Fruit fly (Drosophila melanogaster): ENCODE data around the gene Diap1.

Gene Diap1

dm6 chr3L:16021064-16021683 is 29.7 kb downstream of the Diap1 start (continued):
- TF ChIP-seq phol (tag; optimal IDR thresholded peaks at IDR 0.05), result peak; percentile 76
- peak; percentile 6 for TF ChIP-seq CG17385 (GFP tag; optimal IDR thresholded peaks at IDR 0.05)
- peak; percentile 70 for TF ChIP-seq CG17361 (GFP tag; IDR thresholded peaks at IDR 0.05)
- TF ChIP-seq CG18599 (GFP tag; optimal IDR thresholded peaks at IDR 0.05), result no peak
- TF ChIP-seq ab (GFP tag; optimal IDR thresholded peaks at IDR 0.05), result no peak
- TF ChIP-seq Antp (GFP tag; optimal IDR thresholded peaks at IDR 0.05), result peak; percentile 42
- TF ChIP-seq CG17829 (tag; optimal IDR thresholded peaks at IDR 0.05), result peak; percentile 81
- peak; percentile 32 for TF ChIP-seq Elba2 (GFP tag; optimal IDR thresholded peaks at IDR 0.05)
- TF ChIP-seq jumu (GFP tag; optimal IDR thresholded peaks at IDR 0.05), result peak; percentile 29
- no peak for TF ChIP-seq gcm2 (GFP tag; optimal IDR thresholded peaks at IDR 0.05)
- no peak for TF ChIP-seq sob (GFP tag; IDR thresholded peaks at IDR 0.05)
- TF ChIP-seq pho (GFP tag; optimal IDR thresholded peaks at IDR 0.05), result no peak
- peak; percentile 21 for TF ChIP-seq Hr3 (GFP tag; optimal IDR thresholded peaks at IDR 0.05)
- TF ChIP-seq lbe (GFP tag; optimal IDR thresholded peaks at IDR 0.05), result no peak
- TF ChIP-seq CG8765 (GFP tag; IDR thresholded peaks at IDR 0.05), result peak; percentile 84
- TF ChIP-seq HLH4C (GFP tag; IDR thresholded peaks at IDR 0.05; ENCODE audit: partially characterized antibody), result no peak
- TF ChIP-seq CG10321 (GFP tag; IDR thresholded peaks at IDR 0.05), result no peak
- no peak for TF ChIP-seq bowl (GFP tag; IDR thresholded peaks at IDR 0.05)
- TF ChIP-seq dpn (GFP tag; optimal IDR thresholded peaks at IDR 0.05), result peak; percentile 26 to 32
- no peak for TF ChIP-seq caup (GFP tag; optimal IDR thresholded peaks at IDR 0.05; ENCODE audit: severe bottlenecking)
- peak; percentile 63 for TF ChIP-seq CG17328 (GFP tag; IDR thresholded peaks at IDR 0.05)
- TF ChIP-seq wdn (GFP tag; IDR thresholded peaks at IDR 0.05), result no peak
- no peak for TF ChIP-seq wek (GFP tag; optimal IDR thresholded peaks at IDR 0.05)
- peak; percentile 47 for TF ChIP-seq Xbp1 (GFP tag; optimal IDR thresholded peaks at IDR 0.05)
- no peak for TF ChIP-seq Fer1 (GFP tag; optimal IDR thresholded peaks at IDR 0.05)
- no peak for TF ChIP-seq CG9817 (tag; optimal IDR thresholded peaks at IDR 0.05)
- no peak for TF ChIP-seq CG11723 (GFP tag; optimal IDR thresholded peaks at IDR 0.05)
- TF ChIP-seq Spps (tag; optimal IDR thresholded peaks at IDR 0.05), result peak; percentile 64
- TF ChIP-seq unpg (GFP tag; optimal IDR thresholded peaks at IDR 0.05), result peak; percentile 65
- peak; percentile 55 for TF ChIP-seq twi (tag; optimal IDR thresholded peaks at IDR 0.05)
- TF ChIP-seq C15 (GFP tag; IDR thresholded peaks at IDR 0.05), result no peak
- TF ChIP-seq slp2 (GFP tag; optimal IDR thresholded peaks at IDR 0.05), result peak; percentile 41
- no peak for TF ChIP-seq Dip2 (GFP tag; IDR thresholded peaks at IDR 0.05)
- TF ChIP-seq vvl (GFP tag; IDR thresholded peaks at IDR 0.05), result peak; percentile 72
- TF ChIP-seq tap (tag; optimal IDR thresholded peaks at IDR 0.05), result no peak
- no peak for TF ChIP-seq danr (GFP tag; IDR thresholded peaks at IDR 0.05)
- TF ChIP-seq knrl (GFP tag; IDR thresholded peaks at IDR 0.05; ENCODE audit: partially characterized antibody), result no peak
- TF ChIP-seq GATAe (GFP tag; conservative IDR thresholded peaks at IDR 0.05), result no peak
- TF ChIP-seq rib (GFP tag; IDR thresholded peaks at IDR 0.05), result no peak
- TF ChIP-seq CG12071 (GFP tag; optimal IDR thresholded peaks at IDR 0.05), result no peak
- TF ChIP-seq her (GFP tag; optimal IDR thresholded peaks at IDR 0.05), result peak; percentile 28
- peak; percentile 53; the same call in 1 of the 2 replicates for TF ChIP-seq sisA (GFP tag; IDR thresholded peaks at IDR 0.05)
- TF ChIP-seq lov (optimal IDR thresholded peaks at IDR 0.05), result no peak
- peak; percentile 73; the same call in 1 of the 3 replicates for TF ChIP-seq lov (GFP tag; IDR thresholded peaks at IDR 0.05)
- no peak for TF ChIP-seq hth (optimal IDR thresholded peaks at IDR 0.05)
- no peak for TF ChIP-seq Eip74EF (GFP tag; optimal IDR thresholded peaks at IDR 0.05)
- TF ChIP-seq chn (GFP tag; optimal IDR thresholded peaks at IDR 0.05), result peak; percentile 61
- no peak for TF ChIP-seq Neu2 (GFP tag; optimal IDR thresholded peaks at IDR 0.05; ENCODE audit: borderline replicate concordance)
- TF ChIP-seq gem (tag; optimal IDR thresholded peaks at IDR 0.05), result peak; percentile 80
- peak; percentile 39 to 73 for TF ChIP-seq Pdp1 (GFP tag; optimal IDR thresholded peaks at IDR 0.05)
- peak; percentile 85 for TF ChIP-seq Xrp1 (GFP tag; IDR thresholded peaks at IDR 0.05)
